Fruit fly (Drosophila melanogaster) whole organism, embryonic: ENCODE results near the gene CG31109.

Experiments used
- B-H2 ChIP-seq: fragments of 200-800 bp; sonication (Bioruptor generic); optimal IDR thresholded peaks from 2 replicates; lab custom pipeline; 2018; ENCODE audit warnings: missing biosample characterization, mild to moderate bottlenecking, missing genetic modification characterization
- Bgb ChIP-seq: fragments of 200-800 bp; sonication (Bioruptor generic); IDR thresholded peaks from 2 replicates; pipeline ENCODE4 v1.3.6; 2022; ENCODE audit warnings: missing biosample characterization, missing genetic modification characterization; ENCODE audit not compliant: partially characterized antibody
- CG12155 ChIP-seq: fragments of 200-800 bp; sonication (Bioruptor generic); optimal IDR thresholded peaks from 3 replicates; lab custom pipeline; 2016; ENCODE audit warnings: missing biosample characterization, missing genetic modification characterization
- CG12942 ChIP-seq: fragments of 200-800 bp; sonication (Bioruptor generic); optimal IDR thresholded peaks from 3 replicates; lab custom pipeline; 2016; ENCODE audit warnings: missing biosample characterization, missing genetic modification characterization
- CG13424 ChIP-seq: fragments of 200-800 bp; sonication (Bioruptor generic); optimal IDR thresholded peaks from 2 replicates; lab custom pipeline; 2019; ENCODE audit warnings: missing biosample characterization, mild to moderate bottlenecking, missing genetic modification characterization, moderate library complexity
- CG14050 ChIP-seq: fragments of 200-800 bp; sonication (Bioruptor generic); IDR thresholded peaks from 3 replicates; pipeline ENCODE4 v1.3.6; 2022; ENCODE audit warnings: missing biosample characterization, missing genetic modification characterization
- CG15011 ChIP-seq: fragments of 200-800 bp; sonication (Bioruptor generic); optimal IDR thresholded peaks from 3 replicates; lab custom pipeline; 2018; ENCODE audit warnings: missing biosample characterization, mild to moderate bottlenecking, missing genetic modification characterization
- CG15269 ChIP-seq: fragments of 200-800 bp; sonication (Bioruptor generic); optimal IDR thresholded peaks from 2 replicates; lab custom pipeline; 2018; ENCODE audit warnings: missing biosample characterization, mild to moderate bottlenecking, missing genetic modification characterization, moderate library complexity
- CG17361 ChIP-seq: fragments of 200-800 bp; sonication (Bioruptor generic); IDR thresholded peaks from 3 replicates; pipeline ENCODE4 v1.3.6; 2022; ENCODE audit warnings: missing biosample characterization, missing genetic modification characterization
- CG17802 ChIP-seq: fragments of 200-800 bp; sonication (Bioruptor generic); optimal IDR thresholded peaks from 2 replicates; lab custom pipeline; 2018; ENCODE audit warnings: missing biosample characterization, mild to moderate bottlenecking, missing genetic modification characterization, moderate library complexity
- CG2116 ChIP-seq: fragments of 200-800 bp; sonication (Bioruptor generic); optimal IDR thresholded peaks from 3 replicates; lab custom pipeline; 2018; ENCODE audit warnings: missing biosample characterization, mild to moderate bottlenecking, missing genetic modification characterization
- CG2712 ChIP-seq: fragments of 200-800 bp; optimal IDR thresholded peaks from 3 replicates; lab custom pipeline; 2019; ENCODE audit warnings: missing biosample characterization, mild to moderate bottlenecking, missing genetic modification characterization, moderate library complexity
- CG2889 ChIP-seq: fragments of 200-800 bp; sonication (Bioruptor generic); IDR thresholded peaks from 3 replicates; pipeline ENCODE4 v1.3.6; 2022; ENCODE audit warnings: missing biosample characterization, missing genetic modification characterization
- CG30020 ChIP-seq: fragments of 200-800 bp; optimal IDR thresholded peaks from 2 replicates; lab custom pipeline; 2019; ENCODE audit warnings: missing biosample characterization, mild to moderate bottlenecking, missing genetic modification characterization, moderate library complexity
- CG4282 ChIP-seq: fragments of 200-800 bp; sonication (Bioruptor generic); optimal IDR thresholded peaks from 2 replicates; lab custom pipeline; 2016; ENCODE audit warnings: missing biosample characterization, missing genetic modification characterization
- CG4854 ChIP-seq: fragments of 200-800 bp; sonication (Bioruptor generic); optimal IDR thresholded peaks from 2 replicates; lab custom pipeline; 2016; ENCODE audit warnings: missing biosample characterization, missing genetic modification characterization, inconsistent platforms
- CG6854 ChIP-seq: fragments of 200-800 bp; sonication (Bioruptor generic); optimal IDR thresholded peaks from 3 replicates; lab custom pipeline; 2017; ENCODE audit warnings: missing biosample characterization, mild to moderate bottlenecking, missing genetic modification characterization
- CG7271 ChIP-seq: fragments of 200-800 bp; sonication (Bioruptor generic); optimal IDR thresholded peaks from 2 replicates; lab custom pipeline; 2018; ENCODE audit warnings: missing biosample characterization, mild to moderate bottlenecking, missing genetic modification characterization, moderate library complexity
- CG7745 ChIP-seq: fragments of 200-800 bp; sonication (Bioruptor generic); optimal IDR thresholded peaks from 2 replicates; lab custom pipeline; 2018; ENCODE audit warnings: missing biosample characterization, mild to moderate bottlenecking, missing genetic modification characterization, moderate library complexity
- CTCF ChIP-seq: fragments of 200-800 bp; sonication (Bioruptor generic); optimal IDR thresholded peaks from 2 replicates; lab custom pipeline; 2017; ENCODE audit warnings: missing biosample characterization, mild to moderate bottlenecking, missing genetic modification characterization, moderate library complexity
- Dad ChIP-seq: fragments of 200-800 bp; sonication (Bioruptor generic); optimal IDR thresholded peaks from 3 replicates; lab custom pipeline; 2016; ENCODE audit warnings: missing biosample characterization, missing genetic modification characterization
- Doc3 ChIP-seq: fragments of 200-800 bp; sonication (Bioruptor generic); IDR thresholded peaks from 3 replicates; pipeline ENCODE4 v1.3.6; 2022; ENCODE audit warnings: missing biosample characterization, missing genetic modification characterization; ENCODE audit not compliant: partially characterized antibody
- Drgx ChIP-seq: fragments of 200-800 bp; sonication (Bioruptor generic); IDR thresholded peaks from 2 replicates; pipeline ENCODE4 v1.3.6; 2022; ENCODE audit warnings: missing biosample characterization, missing genetic modification characterization
- HLH4C ChIP-seq: fragments of 200-800 bp; sonication (Bioruptor generic); IDR thresholded peaks from 3 replicates; pipeline ENCODE4 v1.3.6; 2022; ENCODE audit warnings: missing biosample characterization, missing genetic modification characterization; ENCODE audit not compliant: partially characterized antibody
- HmgD ChIP-seq: fragments of 200-800 bp; sonication (Bioruptor generic); optimal IDR thresholded peaks from 3 replicates; lab custom pipeline; 2016; ENCODE audit warnings: missing biosample characterization, missing genetic modification characterization
- Myb ChIP-seq: fragments of 200-800 bp; sonication (Bioruptor generic); optimal IDR thresholded peaks from 2 replicates; lab custom pipeline; 2016; ENCODE audit warnings: missing biosample characterization, missing genetic modification characterization
- Rfx ChIP-seq: fragments of 200-800 bp; sonication (Bioruptor generic); IDR thresholded peaks from 2 replicates; pipeline ENCODE4 v1.3.6; 2022; ENCODE audit warnings: missing biosample characterization, missing genetic modification characterization
- Spps ChIP-seq: fragments of 200-800 bp; sonication (Bioruptor generic); optimal IDR thresholded peaks from 2 replicates; lab custom pipeline; 2018; ENCODE audit warnings: missing biosample characterization, mild to moderate bottlenecking, missing genetic modification characterization
- abd-A ChIP-seq: fragments of 200-800 bp; sonication (Bioruptor generic); optimal IDR thresholded peaks from 3 replicates; lab custom pipeline; 2019; ENCODE audit warnings: missing biosample characterization, mild to moderate bottlenecking, missing genetic modification characterization, moderate library complexity
- al ChIP-seq: fragments of 200-800 bp; sonication (Bioruptor generic); IDR thresholded peaks from 2 replicates; pipeline ENCODE4 v1.3.6; 2022; ENCODE audit warnings: missing biosample characterization, missing genetic modification characterization
- amos ChIP-seq: fragments of 200-800 bp; sonication (Bioruptor generic); IDR thresholded peaks from 2 replicates; pipeline ENCODE4 v1.3.6; 2022; ENCODE audit warnings: missing biosample characterization, missing genetic modification characterization; ENCODE audit not compliant: partially characterized antibody
- ato ChIP-seq: fragments of 200-800 bp; sonication (Bioruptor generic); IDR thresholded peaks from 2 replicates; pipeline ENCODE4 v1.3.6; 2022; ENCODE audit warnings: missing biosample characterization, missing genetic modification characterization; ENCODE audit not compliant: partially characterized antibody
- cas ChIP-seq: fragments of 200-800 bp; sonication (Bioruptor generic); IDR thresholded peaks from 2 replicates; pipeline ENCODE4 v1.3.6; 2022; ENCODE audit warnings: missing biosample characterization, missing genetic modification characterization
- cg ChIP-seq: fragments of 200-800 bp; sonication (Bioruptor generic); optimal IDR thresholded peaks from 3 replicates; lab custom pipeline; 2019; ENCODE audit warnings: missing biosample characterization, mild to moderate bottlenecking, missing genetic modification characterization, moderate library complexity
- ci ChIP-seq: fragments of 200-800 bp; sonication (Bioruptor generic); IDR thresholded peaks from 3 replicates; pipeline ENCODE4 v1.3.6; 2022; ENCODE audit warnings: missing biosample characterization, missing genetic modification characterization
- ham ChIP-seq: fragments of 200-800 bp; sonication (Bioruptor generic); IDR thresholded peaks from 2 replicates; pipeline ENCODE4 v1.3.6; 2022; ENCODE audit warnings: missing biosample characterization, missing genetic modification characterization
- inv ChIP-seq: fragments of 200-800 bp; sonication (Bioruptor generic); IDR thresholded peaks from 2 replicates; pipeline ENCODE4 v1.3.6; 2022; ENCODE audit warnings: missing biosample characterization, missing genetic modification characterization; ENCODE audit not compliant: partially characterized antibody
- lab ChIP-seq: fragments of 200-800 bp; sonication (Bioruptor generic); optimal IDR thresholded peaks from 3 replicates; lab custom pipeline; 2017; ENCODE audit warnings: missing biosample characterization, missing genetic modification characterization, mild to moderate bottlenecking, moderate library complexity, missing genetic modification reagents
- nau ChIP-seq: fragments of 200-800 bp; sonication (Bioruptor generic); optimal IDR thresholded peaks from 3 replicates; lab custom pipeline; 2017; ENCODE audit warnings: missing biosample characterization, mild to moderate bottlenecking, missing genetic modification characterization, missing genetic modification reagents
- prd ChIP-seq, 3 experiments: fragments of >200 bp in 2 of 3; fragments of 200-800 bp in 1 of 3; sonication (Bioruptor generic) in 1 of 3; optimal IDR thresholded peaks in 2 of 3; IDR thresholded peaks in 1 of 3; 2 replicates in 2 of 3; 3 replicates in 1 of 3; pipeline versions ENCODE4 v1.3.6 to Lab custom; 2017 to 2022; ENCODE audit warnings: missing biosample characterization in 1 of 3, missing genetic modification characterization in 1 of 3
- repo ChIP-seq: fragments of 200-800 bp; sonication (Bioruptor generic); optimal IDR thresholded peaks from 2 replicates; lab custom pipeline; 2016; ENCODE audit warnings: missing biosample characterization, missing genetic modification characterization
- row ChIP-seq: fragments of 200-800 bp; sonication (Bioruptor generic); IDR thresholded peaks from 3 replicates; pipeline ENCODE4 v1.3.6; 2022; ENCODE audit warnings: missing biosample characterization, missing genetic modification characterization
- salm ChIP-seq: fragments of 200-800 bp; sonication (Bioruptor generic); optimal IDR thresholded peaks from 2 replicates; lab custom pipeline; 2018; ENCODE audit warnings: missing biosample characterization, mild to moderate bottlenecking, missing genetic modification characterization
- sens ChIP-seq: fragments of 200-800 bp; sonication (Bioruptor generic); peaks from one replicate; lab custom pipeline; 2016; ENCODE audit warnings: missing biosample characterization, missing genetic modification characterization
- sens-2 ChIP-seq: fragments of 200-800 bp; sonication (Bioruptor generic); IDR thresholded peaks from 2 replicates; pipeline ENCODE4 v1.3.6; 2022; ENCODE audit warnings: missing biosample characterization, missing genetic modification characterization
- sug ChIP-seq: fragments of 200-800 bp; optimal IDR thresholded peaks from 2 replicates; lab custom pipeline; 2019; ENCODE audit warnings: missing biosample characterization, mild to moderate bottlenecking, missing genetic modification characterization, moderate library complexity
- trh ChIP-seq: fragments of 200-800 bp; sonication (Bioruptor generic); optimal IDR thresholded peaks from 2 replicates; lab custom pipeline; 2016; ENCODE audit warnings: missing biosample characterization, missing genetic modification characterization
- tup ChIP-seq: fragments of 200-800 bp; sonication (Bioruptor generic); optimal IDR thresholded peaks from 2 replicates; lab custom pipeline; 2016; ENCODE audit warnings: missing biosample characterization, mild to moderate bottlenecking, missing genetic modification characterization, moderate library complexity
- wdn ChIP-seq: fragments of 200-800 bp; sonication (Bioruptor generic); IDR thresholded peaks from 2 replicates; pipeline ENCODE4 v1.3.6; 2022; ENCODE audit warnings: missing biosample characterization, missing genetic modification characterization
- zen2 ChIP-seq: fragments of 200-800 bp; sonication (Bioruptor generic); IDR thresholded peaks from 3 replicates; pipeline ENCODE4 v1.3.6; 2022; ENCODE audit warnings: missing biosample characterization, missing genetic modification characterization; ENCODE audit not compliant: partially characterized antibody

The CG31109 gene

DNA sequence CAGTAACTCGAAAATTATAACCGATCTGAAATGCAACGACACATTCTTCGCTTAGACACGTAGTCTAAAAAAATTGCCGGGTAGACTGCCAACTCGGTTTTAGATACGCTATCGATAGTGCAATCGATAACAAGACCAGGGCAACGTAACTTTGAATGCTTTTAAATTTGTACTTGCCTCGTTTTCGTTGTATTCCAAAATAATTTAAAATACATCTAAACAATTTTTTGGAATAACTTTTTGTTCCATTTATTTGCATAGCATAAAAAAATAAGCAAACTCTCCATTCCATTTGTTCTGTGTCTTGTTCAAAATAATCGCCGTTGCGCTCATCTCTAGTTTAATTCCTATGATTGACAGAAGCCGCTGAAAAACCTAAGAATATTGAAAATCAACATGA, 15.1 kb upstream of the CG31109 start, which contains the start of the genes Stt3B and CG11839 (continued):
- no peak for TF ChIP-seq CG17802
- peak; percentile 11 for TF ChIP-seq CG7271 (tag; lab: Kevin White, UChicago)
- TF ChIP-seq ato (GFP tag; lab: Robert Waterston, UW) = peak; percentile 69
- no peak for TF ChIP-seq nau (GFP tag; lab: Kevin White, UChicago)
- TF ChIP-seq Drgx (GFP tag; lab: Robert Waterston, UW) = no peak
- peak; percentile 73 for TF ChIP-seq al
- TF ChIP-seq HLH4C (GFP tag; lab: Robert Waterston, UW) = peak; percentile 83
- TF ChIP-seq Bgb = peak; percentile 91
- TF ChIP-seq CG4282 (GFP tag; lab: Kevin White, UChicago) = peak; percentile 67
- TF ChIP-seq cg (GFP tag; lab: Kevin White, UChicago) = no peak
- TF ChIP-seq B-H2 (GFP tag; lab: Kevin White, UChicago) = peak; percentile 62
- TF ChIP-seq CG6854 (GFP tag; lab: Kevin White, UChicago) = no peak
- TF ChIP-seq salm = peak; percentile 3
- TF ChIP-seq amos = peak; percentile 90
- no peak; the same call in 1 of the 3 replicates for TF ChIP-seq CG17361 (GFP tag; lab: Robert Waterston, UW)
- TF ChIP-seq ham (GFP tag; lab: Robert Waterston, UW) = no peak
- TF ChIP-seq zen2 (GFP tag; lab: Robert Waterston, UW) = no peak; the same call in 2 of the 3 replicates
- peak; percentile 19 for TF ChIP-seq tup
- no peak for TF ChIP-seq CTCF (GFP tag; lab: Kevin White, UChicago)
- peak; percentile 96 for TF ChIP-seq sens (GFP tag; lab: Kevin White, UChicago)
- peak; percentile 23 for TF ChIP-seq CG7745
- peak; percentile 30 for TF ChIP-seq trh
- TF ChIP-seq CG4854 (GFP tag; lab: Kevin White, UChicago) = peak; percentile 59
- TF ChIP-seq row (GFP tag; lab: Robert Waterston, UW) = peak; percentile 95
- peak; percentile 79 for TF ChIP-seq CG12155 (GFP tag; lab: Kevin White, UChicago)
- no peak for TF ChIP-seq lab (GFP tag; lab: Kevin White, UChicago)
- peak; percentile 75 for TF ChIP-seq CG12942 (GFP tag; lab: Kevin White, UChicago)
- peak; percentile 77 for TF ChIP-seq CG13424 (tag; lab: Kevin White, UChicago)
- TF ChIP-seq Doc3 = peak; percentile 94
- no peak for TF ChIP-seq CG15269 (tag; lab: Kevin White, UChicago)
- peak; percentile 81 for TF ChIP-seq sug (tag; lab: Kevin White, UChicago)
- TF ChIP-seq CG2116 (GFP tag; lab: Kevin White, UChicago) = peak; percentile 85
- TF ChIP-seq Dad (GFP tag; lab: Kevin White, UChicago) = peak; percentile 72
- TF ChIP-seq Rfx (GFP tag; lab: Robert Waterston, UW) = peak; percentile 82; the same call in 1 of the 2 replicates
- TF ChIP-seq prd (optimal IDR thresholded peaks at IDR 0.05; lab: Kevin White, UChicago) = no peak
- peak; percentile 79 for TF ChIP-seq prd (GFP tag; IDR thresholded peaks at IDR 0.05; lab: Robert Waterston, UW)
- peak; percentile 45 for TF ChIP-seq Spps (tag; lab: Kevin White, UChicago)
- peak; percentile 10; the same call in 1 of the 2 replicates for TF ChIP-seq cas (GFP tag; lab: Robert Waterston, UW)
- TF ChIP-seq abd-A (tag; lab: Kevin White, UChicago) = no peak
- TF ChIP-seq wdn = peak; percentile 43; the same call in 1 of the 2 replicates
- TF ChIP-seq CG30020 (tag; lab: Kevin White, UChicago) = peak; percentile 91
- TF ChIP-seq CG2889 (GFP tag; lab: Robert Waterston, UW) = peak; percentile 17; the same call in 1 of the 3 replicates
- TF ChIP-seq ci (GFP tag; lab: Robert Waterston, UW) = no peak
- TF ChIP-seq Myb (GFP tag; lab: Kevin White, UChicago) = peak; percentile 73
- TF ChIP-seq CG2712 = peak; percentile 85
- peak; percentile 89 for TF ChIP-seq inv (GFP tag; lab: Robert Waterston, UW)
- peak; percentile 85 for TF ChIP-seq HmgD (GFP tag; lab: Kevin White, UChicago)
- TF ChIP-seq CG14050 (GFP tag; lab: Robert Waterston, UW) = peak; percentile 55
- TF ChIP-seq repo = peak; percentile 49
- TF ChIP-seq sens-2 (GFP tag; lab: Robert Waterston, UW) = no peak
- no peak for TF ChIP-seq CG15011 (GFP tag; lab: Kevin White, UChicago)
